Fruit fly (Drosophila melanogaster) whole organism, embryonic: ENCODE data around the gene Ucp4A.

ENCODE experiments used
- ATbp ChIP-seq: fragments of 200-800 bp; sonication (Bioruptor generic); optimal IDR thresholded peaks from 2 replicates; lab custom pipeline; 2017; ENCODE audit warnings: missing biosample characterization, mild to moderate bottlenecking, missing genetic modification characterization, missing genetic modification reagents
- Ada2b ChIP-seq: fragments of 200-800 bp; sonication (Bioruptor generic); IDR thresholded peaks from 2 replicates; pipeline ENCODE4 v1.3.6; 2022; ENCODE audit warnings: missing biosample characterization, missing genetic modification characterization
- Antp ChIP-seq: fragments of 200-800 bp; sonication (Bioruptor generic); optimal IDR thresholded peaks from 3 replicates; lab custom pipeline; 2016; ENCODE audit warnings: missing biosample characterization, missing genetic modification characterization
- Atf-2 ChIP-seq: fragments of 200-800 bp; sonication (Bioruptor generic); optimal IDR thresholded peaks from 2 replicates; lab custom pipeline; 2016; ENCODE audit warnings: missing biosample characterization, missing genetic modification characterization
- Awh ChIP-seq: fragments of 200-800 bp; sonication (Bioruptor generic); IDR thresholded peaks from 2 replicates; pipeline ENCODE4, ENCODE4 v1.3.6; 2022; ENCODE audit warnings: missing biosample characterization, missing genetic modification characterization
- CG10209 ChIP-seq: fragments of 200-800 bp; sonication (Bioruptor generic); optimal IDR thresholded peaks from 3 replicates; lab custom pipeline; 2017; ENCODE audit warnings: missing biosample characterization, mild to moderate bottlenecking, missing genetic modification characterization, missing genetic modification reagents
- CG10543 ChIP-seq: fragments of 200-800 bp; sonication (Bioruptor generic); optimal IDR thresholded peaks from 3 replicates; lab custom pipeline; 2017; ENCODE audit warnings: missing biosample characterization, mild to moderate bottlenecking, missing genetic modification characterization, moderate library complexity
- CG11696 ChIP-seq: fragments of 200-800 bp; sonication (Bioruptor generic); IDR thresholded peaks from 2 replicates; pipeline ENCODE4 v1.3.6; 2022; ENCODE audit warnings: missing biosample characterization, missing genetic modification characterization
- CG12071 ChIP-seq: fragments of 200-800 bp; sonication (Bioruptor generic); optimal IDR thresholded peaks from 3 replicates; lab custom pipeline; 2018; ENCODE audit warnings: missing biosample characterization, mild to moderate bottlenecking, missing genetic modification characterization
- CG12219 ChIP-seq: fragments of 200-800 bp; sonication (Bioruptor generic); optimal IDR thresholded peaks from 3 replicates; lab custom pipeline; 2018; ENCODE audit warnings: missing biosample characterization, mild to moderate bottlenecking, missing genetic modification characterization
- CG12659 ChIP-seq: fragments of 200-800 bp; sonication (Bioruptor generic); optimal IDR thresholded peaks from 3 replicates; lab custom pipeline; 2017; ENCODE audit warnings: mild to moderate bottlenecking, missing biosample characterization, missing genetic modification reagents, missing genetic modification characterization
- CG13296 ChIP-seq: fragments of 200-800 bp; sonication (Bioruptor generic); optimal IDR thresholded peaks from 3 replicates; lab custom pipeline; 2018; ENCODE audit warnings: missing biosample characterization, mild to moderate bottlenecking, missing genetic modification characterization
- CG14014 ChIP-seq: fragments of 200-800 bp; sonication (Bioruptor generic); IDR thresholded peaks from 2 replicates; pipeline ENCODE4 v1.3.6; 2022; ENCODE audit warnings: missing biosample characterization, missing genetic modification characterization
- CG15011 ChIP-seq: fragments of 200-800 bp; sonication (Bioruptor generic); optimal IDR thresholded peaks from 3 replicates; lab custom pipeline; 2018; ENCODE audit warnings: missing biosample characterization, mild to moderate bottlenecking, missing genetic modification characterization
- CG15601 ChIP-seq: fragments of 200-800 bp; sonication (Bioruptor generic); optimal IDR thresholded peaks from 3 replicates; lab custom pipeline; 2019; ENCODE audit warnings: missing biosample characterization, mild to moderate bottlenecking, missing genetic modification characterization, moderate library complexity
- CG17361 ChIP-seq: fragments of 200-800 bp; sonication (Bioruptor generic); IDR thresholded peaks from 3 replicates; pipeline ENCODE4 v1.3.6; 2022; ENCODE audit warnings: missing biosample characterization, missing genetic modification characterization
- CG1792 ChIP-seq: fragments of 200-800 bp; sonication (Bioruptor generic); optimal IDR thresholded peaks from 2 replicates; lab custom pipeline; 2016; ENCODE audit warnings: missing biosample characterization, missing genetic modification characterization
- CG18011 ChIP-seq: fragments of 200-800 bp; sonication (Bioruptor generic); optimal IDR thresholded peaks from 2 replicates; lab custom pipeline; 2017; ENCODE audit warnings: missing biosample characterization, missing genetic modification characterization, mild to moderate bottlenecking, moderate library complexity, missing genotype
- CG30403 ChIP-seq: fragments of 200-800 bp; sonication (Bioruptor generic); optimal IDR thresholded peaks from 3 replicates; lab custom pipeline; 2016; ENCODE audit warnings: missing biosample characterization, missing genetic modification characterization
- CG32772 ChIP-seq: fragments of 200-800 bp; sonication (Bioruptor generic); IDR thresholded peaks from 2 replicates; pipeline ENCODE4 v1.3.6; 2022; ENCODE audit warnings: missing biosample characterization, missing genetic modification characterization
- CG33213 ChIP-seq: fragments of 200-800 bp; sonication (Bioruptor generic); optimal IDR thresholded peaks from 3 replicates; lab custom pipeline; 2016; ENCODE audit warnings: missing biosample characterization, missing genetic modification characterization
- CG4328 ChIP-seq: fragments of 200-800 bp; sonication (Bioruptor generic); optimal IDR thresholded peaks from 3 replicates; lab custom pipeline; 2017; ENCODE audit warnings: missing biosample characterization, missing genetic modification reagents, missing genetic modification characterization
- CG6254 ChIP-seq: fragments of 200-800 bp; sonication (Bioruptor generic); optimal IDR thresholded peaks from 3 replicates; lab custom pipeline; 2017; ENCODE audit warnings: mild to moderate bottlenecking, missing biosample characterization, missing genetic modification reagents, missing genetic modification characterization
- CG7745 ChIP-seq: fragments of 200-800 bp; sonication (Bioruptor generic); optimal IDR thresholded peaks from 2 replicates; lab custom pipeline; 2018; ENCODE audit warnings: missing biosample characterization, mild to moderate bottlenecking, missing genetic modification characterization, moderate library complexity
- CG8290 ChIP-seq, 3 experiments: fragments of 200-800 bp; sonication (Bioruptor generic); optimal IDR thresholded peaks; 2 replicates each; lab custom pipeline; 2016 to 2019; ENCODE audit warnings: missing biosample characterization in 3 of 3, missing genetic modification characterization in 3 of 3, mild to moderate bottlenecking in 2 of 3, moderate library complexity in 1 of 3
- CG9727 ChIP-seq: fragments of 200-800 bp; sonication (Bioruptor generic); optimal IDR thresholded peaks from 3 replicates; lab custom pipeline; 2017; ENCODE audit warnings: missing biosample characterization, mild to moderate bottlenecking, missing genetic modification characterization
- CG9817 ChIP-seq: fragments of 200-800 bp; sonication (Bioruptor generic); optimal IDR thresholded peaks from 2 replicates; lab custom pipeline; 2018; ENCODE audit warnings: missing biosample characterization, mild to moderate bottlenecking, missing genetic modification characterization, moderate library complexity
- Drgx ChIP-seq: fragments of 200-800 bp; sonication (Bioruptor generic); IDR thresholded peaks from 2 replicates; pipeline ENCODE4 v1.3.6; 2022; ENCODE audit warnings: missing biosample characterization, missing genetic modification characterization
- Hmx ChIP-seq: fragments of 200-800 bp; sonication (Bioruptor generic); optimal IDR thresholded peaks from 2 replicates; lab custom pipeline; 2016; ENCODE audit warnings: missing biosample characterization, missing genetic modification characterization
- Mrtf ChIP-seq: fragments of 200-800 bp; sonication (Bioruptor generic); IDR thresholded peaks from 3 replicates; pipeline ENCODE4 v1.3.6; 2022; ENCODE audit warnings: missing biosample characterization, missing genetic modification characterization
- chif ChIP-seq, 2 experiments: fragments of 200-800 bp; sonication (Bioruptor generic); optimal IDR thresholded peaks; 3 replicates each; lab custom pipeline; 2016; ENCODE audit warnings: missing biosample characterization in 2 of 2, missing genetic modification characterization in 2 of 2
- crc ChIP-seq: fragments of 200-800 bp; sonication (Bioruptor generic); optimal IDR thresholded peaks from 2 replicates; lab custom pipeline; 2016; ENCODE audit warnings: missing biosample characterization, missing genetic modification characterization
- esg ChIP-seq: fragments of 200-800 bp; sonication (Bioruptor generic); conservative IDR thresholded peaks from 2 replicates; pipeline ENCODE4 v1.3.6; 2022; ENCODE audit warnings: missing biosample characterization, missing genetic modification characterization
- ewg ChIP-seq: fragments of 200-800 bp; sonication (Bioruptor generic); optimal IDR thresholded peaks from 3 replicates; lab custom pipeline; 2017; ENCODE audit warnings: mild to moderate bottlenecking, missing biosample characterization, missing genetic modification reagents, missing genetic modification characterization
- fd3F ChIP-seq: fragments of 200-800 bp; sonication (Bioruptor generic); optimal IDR thresholded peaks from 2 replicates; lab custom pipeline; 2018; ENCODE audit warnings: missing biosample characterization, mild to moderate bottlenecking, missing genetic modification characterization, moderate library complexity
- ham ChIP-seq: fragments of 200-800 bp; sonication (Bioruptor generic); IDR thresholded peaks from 2 replicates; pipeline ENCODE4 v1.3.6; 2022; ENCODE audit warnings: missing biosample characterization, missing genetic modification characterization
- lmd ChIP-seq: fragments of 200-800 bp; sonication (Bioruptor generic); IDR thresholded peaks from 2 replicates; pipeline ENCODE4 v1.3.6; 2022; ENCODE audit warnings: missing biosample characterization, missing genetic modification characterization
- nom ChIP-seq: fragments of 200-800 bp; sonication (Bioruptor generic); optimal IDR thresholded peaks from 2 replicates; lab custom pipeline; 2017; ENCODE audit warnings: missing biosample characterization, missing genetic modification characterization, mild to moderate bottlenecking, moderate library complexity, missing genetic modification reagents
- sens ChIP-seq: fragments of 200-800 bp; sonication (Bioruptor generic); peaks from one replicate; lab custom pipeline; 2016; ENCODE audit warnings: missing biosample characterization, missing genetic modification characterization
- slbo ChIP-seq: fragments of 200-800 bp; sonication (Bioruptor generic); IDR thresholded peaks from 2 replicates; pipeline ENCODE4 v1.3.6; 2022; ENCODE audit warnings: missing biosample characterization, missing genetic modification characterization
- so ChIP-seq: fragments of 200-800 bp; sonication (Bioruptor generic); IDR thresholded peaks from 3 replicates; pipeline ENCODE4 v1.3.6; 2022; ENCODE audit warnings: missing biosample characterization, missing genetic modification characterization
- sob ChIP-seq: fragments of 200-800 bp; sonication (Bioruptor generic); IDR thresholded peaks from 2 replicates; pipeline ENCODE4 v1.3.6; 2022; ENCODE audit warnings: missing biosample characterization, missing genetic modification characterization
- ssp ChIP-seq: fragments of 200-800 bp; sonication (Bioruptor generic); IDR thresholded peaks from 2 replicates; pipeline ENCODE4 v1.3.6; 2022; ENCODE audit warnings: missing biosample characterization, missing genetic modification characterization
- sug ChIP-seq: fragments of 200-800 bp; optimal IDR thresholded peaks from 2 replicates; lab custom pipeline; 2019; ENCODE audit warnings: missing biosample characterization, mild to moderate bottlenecking, missing genetic modification characterization, moderate library complexity
- tap ChIP-seq: fragments of 200-800 bp; optimal IDR thresholded peaks from 3 replicates; lab custom pipeline; 2019; ENCODE audit warnings: missing biosample characterization, mild to moderate bottlenecking, missing genetic modification characterization, moderate library complexity
- tio ChIP-seq: fragments of 200-800 bp; sonication (Bioruptor generic); optimal IDR thresholded peaks from 2 replicates; lab custom pipeline; 2017; ENCODE audit warnings: missing biosample characterization, missing genetic modification characterization, inconsistent platforms
- wor ChIP-seq: fragments of 200-800 bp; sonication (Bioruptor generic); IDR thresholded peaks from 2 replicates; pipeline ENCODE4 v1.3.6; 2022; ENCODE audit warnings: missing biosample characterization, missing genetic modification characterization

Gene Ucp4A

DNA sequence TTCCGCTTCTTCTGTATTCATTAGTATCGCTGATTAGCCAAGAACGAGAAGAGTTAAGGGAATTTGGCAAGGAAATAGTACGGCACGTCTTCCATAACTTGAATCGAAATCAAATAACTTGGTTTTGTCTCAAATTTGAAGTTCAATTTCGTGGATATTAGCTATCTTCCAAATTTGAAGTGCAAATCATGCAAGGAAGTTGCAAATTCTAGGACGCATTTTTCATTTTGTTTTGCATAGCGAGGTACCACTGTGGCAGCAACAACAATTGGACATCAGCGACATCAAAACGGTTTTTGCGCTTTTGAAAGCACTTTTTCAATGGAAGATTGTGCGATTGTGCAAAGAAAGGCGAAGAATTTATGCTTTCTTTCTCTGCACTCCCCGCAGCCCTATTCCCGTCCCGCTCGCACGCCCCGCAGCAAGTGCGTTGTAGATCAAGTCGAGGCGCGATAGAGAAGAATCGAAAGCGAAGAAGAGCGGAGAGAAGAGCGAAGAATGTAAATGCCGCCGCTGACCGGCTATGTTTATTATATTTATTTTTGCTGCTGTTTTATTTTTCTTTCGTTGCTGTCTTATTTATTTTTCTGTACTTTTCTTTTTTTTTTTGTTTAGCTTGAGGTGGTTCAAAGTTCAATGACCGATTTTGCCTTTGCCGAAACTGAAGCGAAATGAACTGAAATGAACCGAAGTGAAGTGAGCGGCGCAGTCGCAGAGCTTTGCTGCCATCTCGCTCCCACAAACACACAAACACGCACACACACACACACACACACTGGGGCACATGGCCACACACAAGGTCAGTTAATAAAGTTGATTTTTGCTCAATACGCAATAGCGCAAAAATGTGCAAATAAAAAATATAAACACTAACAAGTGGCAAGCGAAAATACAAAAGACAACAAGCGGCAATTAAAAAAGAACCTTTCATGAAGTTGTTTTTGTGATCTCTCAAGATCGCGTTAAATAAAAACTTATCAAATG lies 36.7 kb downstream of the Ucp4A start (continued):
- peak; percentile 44 for TF ChIP-seq tio
- TF ChIP-seq sug, result peak; percentile 0
- TF ChIP-seq Ada2b (GFP tag; lab: Robert Waterston, UW), result peak; percentile 16; the same call in 1 of the 2 replicates
- peak; percentile 36 for TF ChIP-seq CG9727 (GFP tag; lab: Kevin White, UChicago)
- TF ChIP-seq CG30403 (GFP tag; lab: Kevin White, UChicago), result peak; percentile 69
- peak; percentile 9 for TF ChIP-seq CG33213 (GFP tag; lab: Kevin White, UChicago)
- peak; percentile 48 for TF ChIP-seq CG12659 (GFP tag; lab: Kevin White, UChicago)
- 0 out of 2 replicates have a peak, but pooled peaks have one; percentile 20 for TF ChIP-seq ssp (GFP tag; lab: Robert Waterston, UW)
- peak; percentile 71 for TF ChIP-seq nom (GFP tag; lab: Kevin White, UChicago)
- TF ChIP-seq CG9817, result peak; percentile 64
- TF ChIP-seq ham (GFP tag; lab: Robert Waterston, UW), result 0 out of 2 replicates have a peak, but pooled peaks have one; percentile 38
- peak; percentile 55 for TF ChIP-seq sens (GFP tag; lab: Kevin White, UChicago)
- TF ChIP-seq esg (GFP tag; lab: Robert Waterston, UW), result no peak
- TF ChIP-seq CG1792 (GFP tag; lab: Kevin White, UChicago), result no peak
- peak; percentile 14 for TF ChIP-seq CG10543 (GFP tag; lab: Kevin White, UChicago)
- TF ChIP-seq CG18011 (GFP tag; lab: Kevin White, UChicago), result no peak
- peak; percentile 31 for TF ChIP-seq tap (tag; lab: Kevin White, UChicago)
- peak; percentile 45 for TF ChIP-seq fd3F (GFP tag; lab: Kevin White, UChicago)
- peak in 1 of 2 experiments; percentile 15 for TF ChIP-seq chif (GFP tag; optimal IDR thresholded peaks at IDR 0.05; lab: Kevin White, UChicago)
- 0 out of 3 replicates have a peak, but pooled peaks have one; percentile 43 for TF ChIP-seq so (GFP tag; lab: Robert Waterston, UW)
- peak; percentile 30 for TF ChIP-seq crc (GFP tag; lab: Kevin White, UChicago)
- no peak for TF ChIP-seq Awh (GFP tag; lab: Robert Waterston, UW)
- peak; percentile 44; the same call in 2 of the 3 replicates for TF ChIP-seq CG17361
- peak; percentile 41; the same call in 1 of the 2 replicates for TF ChIP-seq sob (GFP tag; lab: Robert Waterston, UW)
- TF ChIP-seq Drgx (GFP tag; lab: Robert Waterston, UW), result peak; percentile 79
- TF ChIP-seq CG14014, result 0 out of 2 replicates have a peak, but pooled peaks have one; percentile 20
- peak; percentile 32; the same call in 1 of the 2 replicates for TF ChIP-seq CG32772 (GFP tag; lab: Robert Waterston, UW)
- TF ChIP-seq CG6254, result no peak
- peak; percentile 20 for TF ChIP-seq ATbp
- TF ChIP-seq Atf-2, result peak; percentile 28
- peak; percentile 52 for TF ChIP-seq Hmx (GFP tag; lab: Kevin White, UChicago)
- no peak for TF ChIP-seq CG7745
- peak; percentile 55 for TF ChIP-seq CG12071
- TF ChIP-seq Mrtf (GFP tag; lab: Robert Waterston, UW), result 0 out of 3 replicates have a peak, but pooled peaks have one; percentile 48
- TF ChIP-seq CG15601 (tag; lab: Kevin White, UChicago), result no peak
- peak; percentile 68 for TF ChIP-seq Antp (GFP tag; lab: Kevin White, UChicago)
- peak; percentile 71 for TF ChIP-seq lmd (GFP tag; lab: Robert Waterston, UW)
- peak; percentile 81 for TF ChIP-seq slbo (GFP tag; lab: Robert Waterston, UW)
- peak; percentile 49 for TF ChIP-seq CG10209 (GFP tag; lab: Kevin White, UChicago)
- no peak for TF ChIP-seq CG15011 (GFP tag; lab: Kevin White, UChicago)
- TF ChIP-seq CG8290 (GFP tag; optimal IDR thresholded peaks at IDR 0.05; lab: Kevin White, UChicago), result no peak
- TF ChIP-seq CG8290 (tag; optimal IDR thresholded peaks at IDR 0.05; lab: Kevin White, UChicago), result peak in 1 of 2 experiments; percentile 85
- peak; percentile 17 for TF ChIP-seq CG13296 (GFP tag; lab: Kevin White, UChicago)
- TF ChIP-seq ewg (GFP tag; lab: Kevin White, UChicago), result peak; percentile 8
- TF ChIP-seq CG12219 (GFP tag; lab: Kevin White, UChicago), result peak; percentile 21
- TF ChIP-seq CG4328 (GFP tag; lab: Kevin White, UChicago), result no peak
- no peak for TF ChIP-seq CG11696 (GFP tag; lab: Robert Waterston, UW)
- 0 out of 2 replicates have a peak, but pooled peaks have one; percentile 23 for TF ChIP-seq wor (GFP tag; lab: Robert Waterston, UW)
